Worm (Caenorhabditis elegans) whole organism, early embryonic: Measurements from ENCODE around the gene frpr-10.

Experiments used
- F13C5.2 ChIP-seq: sonication (generic microtip); optimal IDR thresholded peaks from 2 replicates; lab custom pipeline; 2017; ENCODE audit warnings: mild to moderate bottlenecking, missing genetic modification characterization, inconsistent platforms, missing compliant biosample characterization
- ama-1 ChIP-seq: fragments of 150-350 bp; optimal IDR thresholded peaks from 2 replicates; lab custom pipeline; 2014
- hnd-1 ChIP-seq: sonication (generic microtip); optimal IDR thresholded peaks from 2 replicates; lab custom pipeline; 2016; ENCODE audit warnings: missing genetic modification characterization, missing compliant biosample characterization

- no peak for TF ChIP-seq F13C5.2 (tag; lab: Kevin White, UChicago)
- TF ChIP-seq ama-1 (lab: Kevin White, UChicago): no peak
- TF ChIP-seq hnd-1: no peak
These were observed 39.7 kb upstream of the frpr-10 start for ce11 chrIV:7917881-7918280.
